Fruit fly (Drosophila melanogaster) whole organism, embryonic: ENCODE measurements around the gene CG4278.

Experiments used
- Adf1 ChIP-seq: fragments of 200-800 bp; sonication (Bioruptor generic); IDR thresholded peaks from 2 replicates; pipeline ENCODE4 v1.3.6; 2022; ENCODE audit warnings: missing biosample characterization, missing genetic modification characterization
- CG10147 ChIP-seq: fragments of 200-800 bp; sonication (Bioruptor generic); optimal IDR thresholded peaks from 2 replicates; lab custom pipeline; 2019; ENCODE audit warnings: missing biosample characterization, mild to moderate bottlenecking, missing genetic modification characterization, moderate library complexity
- CG10431 ChIP-seq: fragments of 200-800 bp; sonication (Bioruptor generic); optimal IDR thresholded peaks from 3 replicates; lab custom pipeline; 2018; ENCODE audit warnings: missing biosample characterization, mild to moderate bottlenecking, missing genetic modification characterization
- CG11560 ChIP-seq: fragments of 200-800 bp; sonication (Bioruptor generic); IDR thresholded peaks from 3 replicates; pipeline ENCODE4 v1.3.6; 2022; ENCODE audit warnings: missing biosample characterization, missing genetic modification characterization
- CG12219 ChIP-seq: fragments of 200-800 bp; sonication (Bioruptor generic); optimal IDR thresholded peaks from 3 replicates; lab custom pipeline; 2018; ENCODE audit warnings: missing biosample characterization, mild to moderate bottlenecking, missing genetic modification characterization
- CG12236 ChIP-seq: fragments of 200-800 bp; sonication (Bioruptor generic); optimal IDR thresholded peaks from 2 replicates; lab custom pipeline; 2016; ENCODE audit warnings: missing biosample characterization, missing genetic modification characterization
- CG12299 ChIP-seq: fragments of 200-800 bp; sonication (Bioruptor generic); optimal IDR thresholded peaks from 2 replicates; lab custom pipeline; 2018; ENCODE audit warnings: missing biosample characterization, mild to moderate bottlenecking, missing genetic modification characterization
- CG14965 ChIP-seq: fragments of 200-800 bp; sonication (Bioruptor generic); optimal IDR thresholded peaks from 2 replicates; lab custom pipeline; 2016; ENCODE audit warnings: missing biosample characterization, missing genetic modification characterization, borderline replicate concordance
- CG16779 ChIP-seq: fragments of 200-800 bp; sonication (Bioruptor generic); IDR thresholded peaks from 2 replicates; pipeline ENCODE4 v1.3.6; 2022; ENCODE audit warnings: missing biosample characterization, missing genetic modification characterization
- CG16813 ChIP-seq: fragments of 200-800 bp; sonication (Bioruptor generic); IDR thresholded peaks from 3 replicates; pipeline ENCODE4 v1.3.6; 2022; ENCODE audit warnings: missing biosample characterization, missing genetic modification characterization; ENCODE audit not compliant: partially characterized antibody
- CG16815 ChIP-seq: fragments of 200-800 bp; sonication (Bioruptor generic); optimal IDR thresholded peaks from 3 replicates; lab custom pipeline; 2017; ENCODE audit warnings: missing biosample characterization, mild to moderate bottlenecking, missing genetic modification characterization
- CG17328 ChIP-seq: fragments of 200-800 bp; sonication (Bioruptor generic); IDR thresholded peaks from 2 replicates; pipeline ENCODE4 v1.3.6; 2022; ENCODE audit warnings: missing biosample characterization, missing genetic modification characterization
- CG17385 ChIP-seq: fragments of 200-800 bp; sonication (Bioruptor generic); optimal IDR thresholded peaks from 3 replicates; lab custom pipeline; 2018; ENCODE audit warnings: missing biosample characterization, mild to moderate bottlenecking, missing genetic modification characterization
- CG2116 ChIP-seq: fragments of 200-800 bp; sonication (Bioruptor generic); optimal IDR thresholded peaks from 3 replicates; lab custom pipeline; 2018; ENCODE audit warnings: missing biosample characterization, mild to moderate bottlenecking, missing genetic modification characterization
- CG2202 ChIP-seq: fragments of 200-800 bp; sonication (Bioruptor generic); optimal IDR thresholded peaks from 2 replicates; lab custom pipeline; 2018; ENCODE audit warnings: missing biosample characterization, mild to moderate bottlenecking, missing genetic modification characterization
- CG3163 ChIP-seq: fragments of 200-800 bp; sonication (Bioruptor generic); optimal IDR thresholded peaks from 3 replicates; lab custom pipeline; 2016; ENCODE audit warnings: missing biosample characterization, missing genetic modification characterization
- CG3838 ChIP-seq: fragments of 200-800 bp; sonication (Bioruptor generic); optimal IDR thresholded peaks from 3 replicates; lab custom pipeline; 2016; ENCODE audit warnings: missing biosample characterization, missing genetic modification characterization
- CG7928 ChIP-seq: fragments of 200-800 bp; sonication (Bioruptor generic); optimal IDR thresholded peaks from 2 replicates; lab custom pipeline; 2017; ENCODE audit warnings: missing biosample characterization, mild to moderate bottlenecking, missing genetic modification characterization
- CG9932 ChIP-seq: fragments of 200-800 bp; sonication (Bioruptor generic); IDR thresholded peaks from 2 replicates; pipeline ENCODE4 v1.3.6; 2022; ENCODE audit warnings: missing biosample characterization, missing genetic modification characterization
- Hr39 ChIP-seq: fragments of >200 bp; optimal IDR thresholded peaks from 2 replicates; lab custom pipeline; 2017
- Lhr ChIP-seq: fragments of 200-800 bp; sonication (Bioruptor generic); optimal IDR thresholded peaks from 3 replicates; lab custom pipeline; 2017; ENCODE audit warnings: mild to moderate bottlenecking, missing biosample characterization, missing genetic modification reagents, missing genetic modification characterization
- Lim3 ChIP-seq: fragments of 200-800 bp; sonication (Bioruptor generic); IDR thresholded peaks from 2 replicates; pipeline ENCODE4 v1.3.6; 2022; ENCODE audit warnings: missing biosample characterization, missing genetic modification characterization
- Max ChIP-seq: fragments of 200-800 bp; sonication (Bioruptor generic); optimal IDR thresholded peaks from 2 replicates; lab custom pipeline; 2016; ENCODE audit warnings: missing biosample characterization, mild to moderate bottlenecking, missing genetic modification characterization
- Mes4 ChIP-seq: fragments of 200-800 bp; sonication (Bioruptor generic); optimal IDR thresholded peaks from 2 replicates; lab custom pipeline; 2016; ENCODE audit warnings: missing biosample characterization, missing genetic modification characterization
- Nf-YA ChIP-seq: fragments of 200-800 bp; sonication (Bioruptor generic); IDR thresholded peaks from 2 replicates; pipeline ENCODE4 v1.3.6; 2022; ENCODE audit warnings: missing biosample characterization, missing genetic modification characterization
- Pdp1 ChIP-seq, 2 experiments: fragments of 200-800 bp; sonication (Bioruptor generic); optimal IDR thresholded peaks; 3 replicates each; lab custom pipeline; 2016; ENCODE audit warnings: missing biosample characterization in 2 of 2, missing genetic modification characterization in 2 of 2, mild to moderate bottlenecking in 1 of 2, moderate library complexity in 1 of 2
- Rfx ChIP-seq: fragments of 200-800 bp; sonication (Bioruptor generic); IDR thresholded peaks from 2 replicates; pipeline ENCODE4 v1.3.6; 2022; ENCODE audit warnings: missing biosample characterization, missing genetic modification characterization
- Six4 ChIP-seq: fragments of 200-800 bp; sonication (Bioruptor generic); optimal IDR thresholded peaks from 2 replicates; lab custom pipeline; 2016; ENCODE audit warnings: missing biosample characterization, missing genetic modification characterization
- Sox100B ChIP-seq: fragments of 200-800 bp; sonication (Bioruptor generic); optimal IDR thresholded peaks from 3 replicates; lab custom pipeline; 2018; ENCODE audit warnings: missing biosample characterization, mild to moderate bottlenecking, missing genetic modification characterization
- Spps ChIP-seq: fragments of 200-800 bp; sonication (Bioruptor generic); optimal IDR thresholded peaks from 2 replicates; lab custom pipeline; 2018; ENCODE audit warnings: missing biosample characterization, mild to moderate bottlenecking, missing genetic modification characterization
- Trl ChIP-seq, 3 experiments: fragments of >200 bp in 2 of 3; fragments of 200-800 bp in 1 of 3; sonication (Bioruptor generic) in 1 of 3; optimal IDR thresholded peaks; 2 replicates in 1 of 3; 3 replicates in 2 of 3; lab custom pipeline; 2016 to 2017; ENCODE audit warnings: missing biosample characterization in 1 of 3, missing genetic modification characterization in 1 of 3
- az2 ChIP-seq: fragments of 200-800 bp; sonication (Bioruptor generic); optimal IDR thresholded peaks from 3 replicates; lab custom pipeline; 2016; ENCODE audit warnings: missing biosample characterization, missing genetic modification characterization
- bowl ChIP-seq: fragments of 200-800 bp; sonication (Bioruptor generic); IDR thresholded peaks from 2 replicates; pipeline ENCODE4 v1.3.6; 2022; ENCODE audit warnings: missing biosample characterization, missing genetic modification characterization
- br ChIP-seq: fragments of >200 bp; optimal IDR thresholded peaks from 2 replicates; lab custom pipeline; 2017
- crc ChIP-seq: fragments of 200-800 bp; sonication (Bioruptor generic); optimal IDR thresholded peaks from 2 replicates; lab custom pipeline; 2016; ENCODE audit warnings: missing biosample characterization, missing genetic modification characterization
- crp ChIP-seq, 2 experiments: fragments of 200-800 bp; sonication (Bioruptor generic); optimal IDR thresholded peaks; 2 replicates in 1 of 2; 3 replicates in 1 of 2; lab custom pipeline; 2017; ENCODE audit warnings: missing biosample characterization in 2 of 2, missing genetic modification characterization in 2 of 2, mild to moderate bottlenecking in 1 of 2, moderate library complexity in 1 of 2
- danr ChIP-seq: fragments of 200-800 bp; sonication (Bioruptor generic); IDR thresholded peaks from 2 replicates; pipeline ENCODE4 v1.3.6; 2022; ENCODE audit warnings: missing biosample characterization, missing genetic modification characterization
- disco-r ChIP-seq: fragments of 200-800 bp; sonication (Bioruptor generic); optimal IDR thresholded peaks from 2 replicates; lab custom pipeline; 2016; ENCODE audit warnings: missing biosample characterization, missing genetic modification characterization
- dmrt99B ChIP-seq: fragments of 200-800 bp; sonication (Bioruptor generic); optimal IDR thresholded peaks from 2 replicates; lab custom pipeline; 2018; ENCODE audit warnings: missing biosample characterization, mild to moderate bottlenecking, missing genetic modification characterization, moderate library complexity
- dysf ChIP-seq: fragments of 200-800 bp; sonication (Bioruptor generic); IDR thresholded peaks from 3 replicates; pipeline ENCODE4 v1.3.6; 2022; ENCODE audit warnings: missing biosample characterization, missing genetic modification characterization
- fd102C ChIP-seq: fragments of 200-800 bp; sonication (Bioruptor generic); optimal IDR thresholded peaks from 2 replicates; lab custom pipeline; 2018; ENCODE audit warnings: missing biosample characterization, mild to moderate bottlenecking, missing genetic modification characterization, moderate library complexity
- gcm2 ChIP-seq: fragments of 200-800 bp; sonication (Bioruptor generic); optimal IDR thresholded peaks from 2 replicates; lab custom pipeline; 2016; ENCODE audit warnings: missing biosample characterization, missing genetic modification characterization
- gt ChIP-seq: fragments of 200-800 bp; sonication (Bioruptor generic); IDR thresholded peaks from 2 replicates; pipeline ENCODE4 v1.3.6; 2022; ENCODE audit warnings: missing biosample characterization, missing genetic modification characterization
- hkb ChIP-seq, 2 experiments: fragments of 200-800 bp in 1 of 2; fragments of >200 bp in 1 of 2; sonication (Bioruptor generic) in 1 of 2; IDR thresholded peaks in 1 of 2; optimal IDR thresholded peaks in 1 of 2; 2 replicates each; pipeline versions ENCODE4 v1.3.6 to Lab custom; 2017 to 2022; ENCODE audit warnings: missing biosample characterization in 1 of 2, missing genetic modification characterization in 1 of 2
- insv ChIP-seq, 2 experiments: fragments of 200-800 bp; sonication (Bioruptor generic); optimal IDR thresholded peaks; 3 replicates each; lab custom pipeline; 2016 to 2018; ENCODE audit warnings: missing biosample characterization in 2 of 2, missing genetic modification characterization in 2 of 2
- jigr1 ChIP-seq: fragments of 200-800 bp; sonication (Bioruptor generic); IDR thresholded peaks from 3 replicates; pipeline ENCODE4 v1.3.6; 2022; ENCODE audit warnings: missing biosample characterization, missing genetic modification characterization
- tna ChIP-seq: fragments of 200-800 bp; sonication (Bioruptor generic); IDR thresholded peaks from 2 replicates; pipeline ENCODE4 v1.3.6; 2022; ENCODE audit warnings: missing biosample characterization, missing genetic modification characterization; ENCODE audit not compliant: partially characterized antibody
- twi ChIP-seq: fragments of 200-800 bp; optimal IDR thresholded peaks from 2 replicates; lab custom pipeline; 2019; ENCODE audit warnings: missing biosample characterization, mild to moderate bottlenecking, missing genetic modification characterization, moderate library complexity
- wek ChIP-seq: fragments of 200-800 bp; sonication (Bioruptor generic); optimal IDR thresholded peaks from 3 replicates; lab custom pipeline; 2018; ENCODE audit warnings: missing biosample characterization, mild to moderate bottlenecking, missing genetic modification characterization, moderate library complexity
- yki ChIP-seq: fragments of >200 bp; optimal IDR thresholded peaks from 3 replicates; lab custom pipeline; 2018

The CG4278 gene

dm6 chr2L:16287602-16288392 lies 39.1 kb upstream of the CG4278 start, which contains the start of the genes crp and pkaap (continued):
- TF ChIP-seq wek (GFP tag; lab: Kevin White, UChicago) (peak; percentile 41), jigr1 (no peak), CG11560 (tag; lab: Robert Waterston, UW) (no peak), Rfx (GFP tag; lab: Robert Waterston, UW) (no peak), Hr39 (lab: Kevin White, UChicago) (no peak), CG3838 (GFP tag; lab: Kevin White, UChicago) (no peak), Lhr (peak; percentile 91), br (no peak), dysf (GFP tag; lab: Robert Waterston, UW) (no peak), CG10147 (GFP tag; lab: Kevin White, UChicago) (peak; percentile 42), Spps (tag; lab: Kevin White, UChicago) (peak; percentile 12), Six4 (peak; percentile 66), CG12236 (GFP tag; lab: Kevin White, UChicago) (peak; percentile 59), CG9932 (GFP tag; lab: Robert Waterston, UW) (no peak), Nf-YA (no peak), CG3163 (GFP tag; lab: Kevin White, UChicago) (peak; percentile 73), CG12299 (tag; lab: Kevin White, UChicago) (peak; percentile 64), Sox100B (GFP tag; lab: Kevin White, UChicago) (no peak), CG16813 (GFP tag; lab: Robert Waterston, UW) (no peak), Max (GFP tag; lab: Kevin White, UChicago) (peak; percentile 86), twi (tag; lab: Kevin White, UChicago) (peak; percentile 3), Adf1 (GFP tag; lab: Robert Waterston, UW) (no peak), CG10431 (peak; percentile 68), CG2202 (peak; percentile 41), crp (GFP tag; optimal IDR thresholded peaks at IDR 0.05; lab: Kevin White, UChicago) (peak; percentile 2 to 78), dmrt99B (tag; lab: Kevin White, UChicago) (no peak), bowl (no peak), yki (lab: Kevin White, UChicago) (no peak), CG7928 (GFP tag; lab: Kevin White, UChicago) (peak; percentile 35), Lim3 (no peak), disco-r (GFP tag; lab: Kevin White, UChicago) (peak; percentile 60), CG17385 (GFP tag; lab: Kevin White, UChicago) (peak; percentile 54), crc (peak; percentile 48), hkb (optimal IDR thresholded peaks at IDR 0.05; lab: Kevin White, UChicago) (peak; percentile 60), hkb (GFP tag; IDR thresholded peaks at IDR 0.05; lab: Robert Waterston, UW) (no peak), insv (GFP tag; optimal IDR thresholded peaks at IDR 0.05; lab: Kevin White, UChicago) (peak in 1 of 2 experiments; percentile 77), Trl (optimal IDR thresholded peaks at IDR 0.05; lab: Kevin White, UChicago) (no peak), Trl (GFP tag; optimal IDR thresholded peaks at IDR 0.05; lab: Kevin White, UChicago) (peak; percentile 94), Pdp1 (GFP tag; optimal IDR thresholded peaks at IDR 0.05; lab: Kevin White, UChicago) (peak; percentile 88 to 90), CG16779 (GFP tag; lab: Robert Waterston, UW) (no peak), CG16815 (GFP tag; lab: Kevin White, UChicago) (peak; percentile 52), CG14965 (GFP tag; lab: Kevin White, UChicago) (peak; percentile 22), CG2116 (GFP tag; lab: Kevin White, UChicago) (peak; percentile 76), az2 (GFP tag; lab: Kevin White, UChicago) (peak; percentile 82), CG12219 (GFP tag; lab: Kevin White, UChicago) (peak; percentile 15), gt (GFP tag; lab: Robert Waterston, UW) (no peak), fd102C (GFP tag; lab: Kevin White, UChicago) (peak; percentile 11), Mes4 (peak; percentile 72), CG17328 (GFP tag; lab: Robert Waterston, UW) (no peak), gcm2 (peak; percentile 78), danr (no peak), tna (GFP tag; lab: Robert Waterston, UW) (no peak)
